Fruit fly (Drosophila melanogaster) whole organism, wandering third instar larva: Measurements from ENCODE around the gene CkIIbeta.

Experiments
- Abd-B ChIP-seq: fragments of >200 bp; optimal IDR thresholded peaks from 2 replicates; lab custom pipeline; 2017; ENCODE audit warnings: missing biosample characterization, missing genetic modification characterization
- CG32264 ChIP-seq: fragments of 200-800 bp; sonication (Bioruptor generic); optimal IDR thresholded peaks from 2 replicates; lab custom pipeline; 2016; ENCODE audit warnings: missing biosample characterization, missing genetic modification characterization
- CG9705 ChIP-seq: fragments of 200-800 bp; sonication (Bioruptor generic); optimal IDR thresholded peaks from 2 replicates; lab custom pipeline; 2018; ENCODE audit warnings: missing biosample characterization, mild to moderate bottlenecking, missing genetic modification characterization
- CrebA ChIP-seq: fragments of 200-800 bp; sonication (Bioruptor generic); optimal IDR thresholded peaks from 2 replicates; lab custom pipeline; 2016; ENCODE audit warnings: missing biosample characterization, mild to moderate bottlenecking, missing genetic modification characterization, borderline replicate concordance
- Dfd ChIP-seq: fragments of >200 bp; optimal IDR thresholded peaks from 2 replicates; lab custom pipeline; 2017; ENCODE audit warnings: missing biosample characterization, missing genetic modification characterization
- Dif ChIP-seq: fragments of 200-275, 200-300 bp; sonication (Bioruptor generic); optimal IDR thresholded peaks from 2 replicates; lab custom pipeline; 2018; ENCODE audit warnings: missing biosample characterization, missing genetic modification characterization; ENCODE audit not compliant: partially characterized antibody
- GATAd ChIP-seq: sonication (Bioruptor generic); optimal IDR thresholded peaks from 2 replicates; lab custom pipeline; 2016; ENCODE audit warnings: missing biosample characterization, missing genetic modification characterization
- HLH106 ChIP-seq: fragments of 200-800 bp; optimal IDR thresholded peaks from 3 replicates; lab custom pipeline; 2019; ENCODE audit warnings: missing biosample characterization, mild to moderate bottlenecking, missing genetic modification characterization, moderate library complexity
- Hnf4 ChIP-seq: fragments of 200-800 bp; sonication (Bioruptor generic); optimal IDR thresholded peaks from 2 replicates; lab custom pipeline; 2016; ENCODE audit warnings: missing biosample characterization, mild to moderate bottlenecking, missing genetic modification characterization
- Hr78 ChIP-seq: fragments of >200 bp; optimal IDR thresholded peaks from 2 replicates; lab custom pipeline; 2017; ENCODE audit warnings: missing biosample characterization, missing genetic modification characterization
- Hr83 ChIP-seq: fragments of 200-300 bp; sonication (Bioruptor generic); optimal IDR thresholded peaks from 2 replicates; lab custom pipeline; 2016; ENCODE audit warnings: missing biosample characterization, mild to moderate bottlenecking, missing genetic modification characterization, moderate library complexity; ENCODE audit not compliant: poor library complexity, severe bottlenecking
- Jra ChIP-seq: sonication (Bioruptor generic); optimal IDR thresholded peaks from 2 replicates; lab custom pipeline; 2016; ENCODE audit warnings: missing biosample characterization, missing genetic modification characterization
- Mio ChIP-seq: sonication (Bioruptor generic); optimal IDR thresholded peaks from 2 replicates; lab custom pipeline; 2016; ENCODE audit warnings: missing biosample characterization, missing genetic modification characterization
- Myc ChIP-seq: fragments of >200 bp; optimal IDR thresholded peaks from 2 replicates; lab custom pipeline; 2017
- OdsH ChIP-seq: fragments of 200-800 bp; sonication (Bioruptor generic); optimal IDR thresholded peaks from 2 replicates; lab custom pipeline; 2016; ENCODE audit warnings: missing biosample characterization, mild to moderate bottlenecking, missing genetic modification characterization
- Rel ChIP-seq, 2 experiments: fragments of 200-800 bp; sonication (Bioruptor generic) in 1 of 2; optimal IDR thresholded peaks; 2 replicates in 1 of 2; 3 replicates in 1 of 2; lab custom pipeline; 2016 to 2019; ENCODE audit warnings: mild to moderate bottlenecking in 2 of 2, missing biosample characterization in 2 of 2, missing genetic modification characterization in 2 of 2, moderate library complexity in 1 of 2
- Sp1 ChIP-seq: fragments of 200-800 bp; sonication (Bioruptor generic); optimal IDR thresholded peaks from 3 replicates; lab custom pipeline; 2019; ENCODE audit warnings: missing biosample characterization, mild to moderate bottlenecking, missing genetic modification characterization, moderate library complexity
- br ChIP-seq: fragments of 200-800 bp; sonication (Bioruptor generic); optimal IDR thresholded peaks from 2 replicates; lab custom pipeline; 2016; ENCODE audit warnings: missing biosample characterization, missing genetic modification characterization
- brk ChIP-seq: fragments of 200-800 bp; sonication (Bioruptor generic); optimal IDR thresholded peaks from 2 replicates; lab custom pipeline; 2016; ENCODE audit warnings: missing biosample characterization, mild to moderate bottlenecking, missing genetic modification characterization
- dl ChIP-seq, 2 experiments: fragments of 175-275, 200-275 bp in 1 of 2; fragments of 200-275 bp in 1 of 2; sonication (Bioruptor generic); optimal IDR thresholded peaks; lab custom pipeline; 2018; ENCODE audit warnings: mild to moderate bottlenecking in 2 of 2, missing biosample characterization in 2 of 2, missing genetic modification characterization in 2 of 2, moderate library complexity in 2 of 2; ENCODE audit not compliant: partially characterized antibody in 2 of 2, insufficient read depth in 1 of 2
- dmrt93B ChIP-seq: fragments of 200-800 bp; sonication (Bioruptor generic); optimal IDR thresholded peaks from 2 replicates; lab custom pipeline; 2018; ENCODE audit warnings: missing biosample characterization, mild to moderate bottlenecking, missing genetic modification characterization
- dsf ChIP-seq: sonication (Bioruptor generic); optimal IDR thresholded peaks from 2 replicates; lab custom pipeline; 2016; ENCODE audit warnings: missing biosample characterization, missing genetic modification characterization, borderline replicate concordance
- ey ChIP-seq: fragments of 200-800 bp; sonication (Bioruptor generic); optimal IDR thresholded peaks from 2 replicates; lab custom pipeline; 2016; ENCODE audit warnings: missing biosample characterization, missing genetic modification characterization
- foxo ChIP-seq, 2 experiments: fragments of 200-800 bp; sonication (Bioruptor generic); optimal IDR thresholded peaks; 2 replicates in 1 of 2; 3 replicates in 1 of 2; lab custom pipeline; 2016 to 2017; ENCODE audit warnings: missing biosample characterization in 2 of 2, missing genetic modification characterization in 2 of 2
- fru ChIP-seq: fragments of 200-800 bp; sonication (Bioruptor generic); optimal IDR thresholded peaks from 3 replicates; lab custom pipeline; 2016; ENCODE audit warnings: missing biosample characterization, mild to moderate bottlenecking, missing genetic modification characterization
- h ChIP-seq: fragments of 200-800 bp; sonication (Bioruptor generic); optimal IDR thresholded peaks from 3 replicates; lab custom pipeline; 2016; ENCODE audit warnings: missing biosample characterization, mild to moderate bottlenecking, missing genetic modification characterization
- jim ChIP-seq: fragments of 175-275, 200-325 bp; sonication (Bioruptor generic); optimal IDR thresholded peaks from 2 replicates; lab custom pipeline; 2016; ENCODE audit warnings: missing biosample characterization, mild to moderate bottlenecking, missing genetic modification characterization
- lola ChIP-seq: fragments of >200 bp; optimal IDR thresholded peaks from 2 replicates; lab custom pipeline; 2017; ENCODE audit warnings: missing biosample characterization, missing genetic modification characterization
- pan ChIP-seq: fragments of >200 bp; optimal IDR thresholded peaks from 2 replicates; lab custom pipeline; 2017
- psq ChIP-seq: fragments of 200-800 bp; sonication (Bioruptor generic); optimal IDR thresholded peaks from 3 replicates; lab custom pipeline; 2017; ENCODE audit warnings: missing biosample characterization, mild to moderate bottlenecking, missing genetic modification characterization, moderate library complexity
- rgr ChIP-seq: fragments of 200-800 bp; sonication (Bioruptor generic); optimal IDR thresholded peaks from 3 replicates; lab custom pipeline; 2016; ENCODE audit warnings: missing biosample characterization, mild to moderate bottlenecking, missing genetic modification characterization
- sage ChIP-seq: fragments of 200-800 bp; sonication (Bioruptor generic); optimal IDR thresholded peaks from 2 replicates; lab custom pipeline; 2016; ENCODE audit warnings: missing biosample characterization, mild to moderate bottlenecking, missing genetic modification characterization
- sv ChIP-seq: fragments of 200-800 bp; sonication (Bioruptor generic); optimal IDR thresholded peaks from 3 replicates; lab custom pipeline; 2016; ENCODE audit warnings: missing biosample characterization, missing genetic modification characterization
- usp ChIP-seq: fragments of >200 bp; optimal IDR thresholded peaks from 2 replicates; lab custom pipeline; 2017; ENCODE audit warnings: missing biosample characterization, missing genetic modification characterization
- woc ChIP-seq: sonication (Bioruptor generic); optimal IDR thresholded peaks from 2 replicates; lab custom pipeline; 2016; ENCODE audit warnings: missing biosample characterization, mild to moderate bottlenecking, missing genetic modification characterization

Gene CkIIbeta

dm6 chrX:11778734-11779220 lies 13.6 kb upstream of the CkIIbeta start, which contains the start of gene dy:
Gene dy (minus strand): TSS chrX:11778784.
- peak; percentile 84 for TF ChIP-seq Dfd (GFP tag; lab: Kevin White, UChicago)
- no peak for TF ChIP-seq HLH106 (tag; lab: Kevin White, UChicago)

dm6 chrX:11784997-11785396 lies 7.3 kb upstream of the CkIIbeta start:
- no peak for TF ChIP-seq fru (GFP tag; lab: Kevin White, UChicago)
- no peak for TF ChIP-seq rgr (GFP tag; lab: Kevin White, UChicago)
- TF ChIP-seq GATAd (GFP tag; lab: Kevin White, UChicago), result no peak
- TF ChIP-seq Dif (GFP tag; lab: Kevin White, UChicago), result no peak
- no peak for TF ChIP-seq usp (GFP tag; lab: Kevin White, UChicago)
- no peak for TF ChIP-seq jim (GFP tag; lab: Kevin White, UChicago)
- no peak for TF ChIP-seq Jra (GFP tag; lab: Kevin White, UChicago)
- TF ChIP-seq sv (GFP tag; lab: Kevin White, UChicago), result no peak
- no peak for TF ChIP-seq Mio (GFP tag; lab: Kevin White, UChicago)
- TF ChIP-seq CrebA (GFP tag; lab: Kevin White, UChicago), result no peak
- no peak for TF ChIP-seq dl (GFP tag; optimal IDR thresholded peaks at IDR 0.05; lab: Kevin White, UChicago; ENCODE audit: insufficient read depth in 1 of 2, partially characterized antibody in 2 of 2)
- no peak for TF ChIP-seq dsf (GFP tag; lab: Kevin White, UChicago)
- no peak for TF ChIP-seq psq (GFP tag; lab: Kevin White, UChicago)
- TF ChIP-seq sage, result no peak
- TF ChIP-seq woc (GFP tag; lab: Kevin White, UChicago), result no peak
- no peak for TF ChIP-seq OdsH (GFP tag; lab: Kevin White, UChicago)
- no peak for TF ChIP-seq foxo (GFP tag; optimal IDR thresholded peaks at IDR 0.05; lab: Kevin White, UChicago)

dm6 chrX:11787081-11787480 lies 5.3 kb upstream of the CkIIbeta start, which contains the start of gene Karl:
Gene Karl (plus strand): TSS chrX:11787381.
- TF ChIP-seq CG9705 (GFP tag; lab: Kevin White, UChicago), result no peak
- TF ChIP-seq HLH106 (tag; lab: Kevin White, UChicago), result no peak
- TF ChIP-seq Rel (GFP tag; optimal IDR thresholded peaks at IDR 0.05; lab: Kevin White, UChicago), result no peak
- no peak for TF ChIP-seq Rel (tag; optimal IDR thresholded peaks at IDR 0.05; lab: Kevin White, UChicago)
- TF ChIP-seq lola (GFP tag; lab: Kevin White, UChicago), result no peak
- TF ChIP-seq woc (GFP tag; lab: Kevin White, UChicago), result no peak
- no peak for TF ChIP-seq sv (GFP tag; lab: Kevin White, UChicago)
- TF ChIP-seq OdsH (GFP tag; lab: Kevin White, UChicago), result no peak
- TF ChIP-seq brk (GFP tag; lab: Kevin White, UChicago), result no peak
- TF ChIP-seq sage, result no peak
- no peak for TF ChIP-seq fru (GFP tag; lab: Kevin White, UChicago)
- TF ChIP-seq jim (GFP tag; lab: Kevin White, UChicago), result no peak

- TF ChIP-seq Sp1 (GFP tag; lab: Kevin White, UChicago) (peak; percentile 76), Hnf4 (peak; percentile 79), sage (peak; percentile 71), woc (GFP tag; lab: Kevin White, UChicago) (peak; percentile 51), Mio (GFP tag; lab: Kevin White, UChicago) (no peak), OdsH (GFP tag; lab: Kevin White, UChicago) (peak; percentile 79), CG32264 (GFP tag; lab: Kevin White, UChicago) (peak; percentile 37), brk (GFP tag; lab: Kevin White, UChicago) (peak; percentile 41), h (peak; percentile 83), usp (GFP tag; lab: Kevin White, UChicago) (no peak), pan (lab: Kevin White, UChicago) (no peak), fru (GFP tag; lab: Kevin White, UChicago) (peak; percentile 82), dmrt93B (GFP tag; lab: Kevin White, UChicago) (peak; percentile 68), Hr83 (GFP tag; lab: Kevin White, UChicago) (no peak), br (GFP tag; lab: Kevin White, UChicago) (peak; percentile 73), Hr78 (GFP tag; lab: Kevin White, UChicago) (no peak), Abd-B (no peak), Myc (lab: Kevin White, UChicago) (peak; percentile 70), sv (GFP tag; lab: Kevin White, UChicago) (peak; percentile 39), ey (peak; percentile 73), psq (GFP tag; lab: Kevin White, UChicago) (peak; percentile 69), HLH106 (tag; lab: Kevin White, UChicago) (peak; percentile 79), dsf (GFP tag; lab: Kevin White, UChicago) (no peak), foxo (GFP tag; optimal IDR thresholded peaks at IDR 0.05; lab: Kevin White, UChicago) (peak in 1 of 2 experiments; percentile 86), rgr (GFP tag; lab: Kevin White, UChicago) (peak; percentile 79)
These were observed 4.0 kb upstream of the CkIIbeta start for dm6 chrX:11788187-11788870.
